Worm (Caenorhabditis elegans) whole organism, young adult: ENCODE results near the gene srh-61.

Experiments used
- Y67H2A.10 ChIP-seq: fragments of 200-800 bp; sonication (Bioruptor generic); conservative IDR thresholded peaks from 2 replicates; pipeline ENCODE4 v1.3.6; 2022; ENCODE audit warnings: missing genetic modification reagents, missing genetic modification characterization, missing compliant biosample characterization
- aptf-3 ChIP-seq: fragments of 200-800 bp; sonication (Bioruptor generic); IDR thresholded peaks from 2 replicates; pipeline ENCODE4 v1.3.6; 2022; ENCODE audit warnings: missing genetic modification characterization, missing compliant biosample characterization
- lin-54 ChIP-seq: fragments of 200-800 bp; sonication (Bioruptor generic); optimal IDR thresholded peaks from 2 replicates; lab custom pipeline; 2018; ENCODE audit warnings: mild to moderate bottlenecking, missing genetic modification characterization, missing compliant biosample characterization
- madf-8 ChIP-seq: fragments of 200-800 bp; sonication (Bioruptor generic); conservative IDR thresholded peaks from 2 replicates; pipeline ENCODE4 v1.3.6; 2022; ENCODE audit warnings: missing genetic modification reagents, missing genetic modification characterization, missing compliant biosample characterization
- snpc-4 ChIP-seq, 5 experiments: fragments of 150-350 bp in 1 of 5; sonication (generic microtip) in 4 of 5; optimal IDR thresholded peaks; 2 replicates each; lab custom pipeline; 2014 to 2018; ENCODE audit warnings: missing genetic modification characterization in 5 of 5, missing biosample characterization in 3 of 5, antibody characterized with exemption in 2 of 5, mild to moderate bottlenecking in 2 of 5, missing compliant biosample characterization in 2 of 5, missing genotype in 2 of 5, moderate library complexity in 2 of 5, missing genetic modification reagents in 1 of 5
- zim-3 ChIP-seq: sonication (generic microtip); optimal IDR thresholded peaks from 2 replicates; lab custom pipeline; 2017; ENCODE audit warnings: mild to moderate bottlenecking, missing genetic modification characterization, moderate library complexity, missing compliant biosample characterization
- ztf-6 ChIP-seq: fragments of 200-800 bp; sonication (Bioruptor generic); IDR thresholded peaks from 2 replicates; pipeline ENCODE4 v1.3.6; 2022; ENCODE audit warnings: missing genetic modification reagents, missing genetic modification characterization, missing compliant biosample characterization

- TF ChIP-seq snpc-4 (GFP tag; optimal IDR thresholded peaks at IDR 0.05; lab: Kevin White, UChicago) (peak; percentile 91), snpc-4 (tag; optimal IDR thresholded peaks at IDR 0.05; lab: Kevin White, UChicago) (peak; percentile 92 to 97 (median 95)), Y67H2A.10 (GFP tag; lab: Robert Waterston, UW) (no peak), ztf-6 (GFP tag; lab: Robert Waterston, UW) (peak; percentile 81), madf-8 (GFP tag; lab: Robert Waterston, UW) (no peak; the same call in 1 of the 2 replicates), aptf-3 (GFP tag; lab: Robert Waterston, UW) (no peak), lin-54 (peak; percentile 78), zim-3 (tag; lab: Kevin White, UChicago) (peak; percentile 79)
Observed at ce11 chrII:12494556-12495131, 21.6 kb downstream of the srh-61 start, which contains the start of gene col-85.
